Worm (Caenorhabditis elegans): ENCODE data around the gene ZK1307.8.
A peak's percentile ranks its signal among the peaks of the same experiment; 100 is the strongest.

Gene ZK1307.8

DNA sequence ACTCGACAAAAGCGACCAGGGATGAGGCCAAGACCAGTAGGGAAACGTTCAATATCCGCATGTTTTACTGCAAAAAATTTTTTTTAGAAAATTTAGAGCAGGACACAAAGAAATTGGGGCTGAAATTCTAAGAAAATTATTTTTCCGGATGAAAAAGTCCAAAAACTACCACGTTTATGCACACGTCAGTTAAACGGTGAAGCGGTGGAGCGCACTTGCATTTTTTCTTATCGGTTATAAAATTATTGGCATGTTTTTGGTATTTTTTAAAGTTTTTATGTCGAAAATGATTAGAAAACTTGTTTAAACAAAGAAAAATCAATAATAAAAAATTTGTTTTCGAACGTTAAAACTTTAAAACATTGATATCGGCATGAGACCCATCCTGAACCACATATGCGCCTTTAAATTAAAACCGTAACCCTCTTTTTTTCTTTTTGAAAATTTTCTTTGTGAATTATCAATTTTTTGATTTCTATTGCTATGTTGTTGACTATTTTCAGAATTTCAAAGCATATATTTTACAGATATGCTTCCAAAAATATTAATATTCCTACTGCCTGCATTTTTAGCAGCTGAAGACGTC, at the start of gene ZK1307.8, which contains the start of gene dnj-20:
Gene ZK1307.8 (plus strand): TSS at position 504 of the 586 bp plus-strand sequence.
Gene dnj-20 (minus strand): TSS at position 67 of the 586 bp plus-strand sequence.
- TF ChIP-seq elt-2 (tag; optimal IDR thresholded peaks at IDR 0.05) (no peak), blmp-1 (tag; optimal IDR thresholded peaks at IDR 0.05) (peak; percentile 22), efl-1 (optimal IDR thresholded peaks at IDR 0.05) (peak in 1 of 2 experiments; percentile 26), efl-1 (GFP tag; optimal IDR thresholded peaks at IDR 0.05 in 1 of 2) (peak; percentile 9 to 12), mep-1 (tag; optimal IDR thresholded peaks at IDR 0.05) (peak; percentile 22), aly-2 (tag; optimal IDR thresholded peaks at IDR 0.05) (no peak), ceh-82 (tag; optimal IDR thresholded peaks at IDR 0.05) (no peak), swsn-7 (tag; optimal IDR thresholded peaks at IDR 0.05) (no peak), dpl-1 (GFP tag; optimal IDR thresholded peaks at IDR 0.05) (peak in 2 of 3 experiments; percentile 10 to 39), pax-3 (tag; optimal IDR thresholded peaks at IDR 0.05) (no peak), dsc-1 (tag; optimal IDR thresholded peaks at IDR 0.05) (no peak), isw-1 (GFP tag; IDR thresholded peaks at IDR 0.05) (no peak), hlh-4 (tag; optimal IDR thresholded peaks at IDR 0.05) (no peak), C34B4.2 (tag; optimal IDR thresholded peaks at IDR 0.05) (no peak), nhr-11 (tag; optimal IDR thresholded peaks at IDR 0.05) (no peak), mab-9 (GFP tag; IDR thresholded peaks at IDR 0.05) (no peak), sptf-1 (tag; optimal IDR thresholded peaks at IDR 0.05) (no peak), xbp-1 (tag; optimal IDR thresholded peaks at IDR 0.05) (peak; percentile 98), nhr-71 (tag; optimal IDR thresholded peaks at IDR 0.05) (peak; percentile 6), unc-62 (GFP tag; optimal IDR thresholded peaks at IDR 0.05) (no peak), C04F5.9 (tag; optimal IDR thresholded peaks at IDR 0.05) (no peak), unc-30 (tag; optimal IDR thresholded peaks at IDR 0.05) (no peak), ztf-4 (tag; optimal IDR thresholded peaks at IDR 0.05) (no peak), fkh-8 (tag; optimal IDR thresholded peaks at IDR 0.05) (no peak), ztf-11 (tag; optimal IDR thresholded peaks at IDR 0.05) (no peak), zip-4 (GFP tag; optimal IDR thresholded peaks at IDR 0.05) (no peak), zag-1 (tag; optimal IDR thresholded peaks at IDR 0.05) (no peak), nhr-20 (tag; optimal IDR thresholded peaks at IDR 0.05) (peak; percentile 3), ceh-8 (GFP tag; optimal IDR thresholded peaks at IDR 0.05) (no peak), C16A3.4 (tag; optimal IDR thresholded peaks at IDR 0.05) (peak; percentile 27), ceh-88 (GFP tag; IDR thresholded peaks at IDR 0.05) (no peak), nhr-90 (tag; optimal IDR thresholded peaks at IDR 0.05; ENCODE audit: poor library complexity) (no peak), lin-13 (GFP tag; optimal IDR thresholded peaks at IDR 0.05) (no peak), lin-39 (tag; optimal IDR thresholded peaks at IDR 0.05) (no peak), snpc-4 (tag; optimal IDR thresholded peaks at IDR 0.05) (no peak), lin-35 (GFP tag; optimal IDR thresholded peaks at IDR 0.05) (peak in 1 of 2 experiments; percentile 25), lsy-2 (tag; optimal IDR thresholded peaks at IDR 0.05) (peak; percentile 14 to 46), rnt-1 (tag; optimal IDR thresholded peaks at IDR 0.05) (no peak), elt-3 (tag; optimal IDR thresholded peaks at IDR 0.05) (peak in 1 of 6 experiments; percentile 33), fkh-10 (GFP tag; optimal IDR thresholded peaks at IDR 0.05) (no peak), nhr-28 (tag; optimal IDR thresholded peaks at IDR 0.05) (no peak), pqm-1 (tag; optimal IDR thresholded peaks at IDR 0.05) (no peak), F16B12.6 (tag; optimal IDR thresholded peaks at IDR 0.05) (no peak), lin-14 (GFP tag; optimal IDR thresholded peaks at IDR 0.05) (peak; percentile 19), lin-15B (tag; optimal IDR thresholded peaks at IDR 0.05) (no peak), ets-5 (GFP tag; IDR thresholded peaks at IDR 0.05) (no peak), tbx-2 (tag; optimal IDR thresholded peaks at IDR 0.05) (no peak), ceh-90 (tag; optimal IDR thresholded peaks at IDR 0.05) (no peak), hpl-2 (GFP tag; optimal IDR thresholded peaks at IDR 0.05) (no peak), fos-1 (tag; optimal IDR thresholded peaks at IDR 0.05) (no peak), hlh-17 (GFP tag; optimal IDR thresholded peaks at IDR 0.05; ENCODE audit: borderline replicate concordance) (no peak), unc-98 (GFP tag; IDR thresholded peaks at IDR 0.05) (no peak), snu-23 (GFP tag; optimal IDR thresholded peaks at IDR 0.05) (no peak)

All from whole organism, L1 larva.